Fruit fly (Drosophila melanogaster) whole organism, larva: Measurements from ENCODE around the gene CG43924.
A peak's percentile ranks its signal among the peaks of the same experiment; 100 is the strongest.
"Not testable (repeated sequence)": the region's sequence is repeated elsewhere in the genome, so short reads cannot be mapped to it uniquely, and the experiment has no call there.

Experiments used
- noc ChIP-seq: fragments of 200-800 bp; sonication (Bioruptor generic); optimal IDR thresholded peaks from 3 replicates; lab custom pipeline; 2019; ENCODE audit warnings: missing biosample characterization, mild to moderate bottlenecking, missing genetic modification characterization, moderate library complexity

The CG43924 gene

dm6 chr2L:15710999-15711398 is at the start of gene CG43924:
Gene CG43924 (minus strand): TSS chr2L:15711099.
- not testable (repeated sequence) for TF ChIP-seq noc (tag; lab: Kevin White, UChicago)

dm6 chr2L:15760666-15761065 is 49.8 kb upstream of the CG43924 start:
- TF ChIP-seq noc (tag; lab: Kevin White, UChicago), result no peak

- no peak for TF ChIP-seq noc (tag; lab: Kevin White, UChicago)
These were observed 41.2 kb upstream of the CG43924 start, which contains the start of gene Mtr4 for dm6 chr2L:15752096-15752495. Gene Mtr4 (plus strand): TSS chr2L:15752263.

dm6 chr2L:15751259-15751555 is 40.3 kb upstream of the CG43924 start:
- no peak for TF ChIP-seq noc (tag; lab: Kevin White, UChicago)

- TF ChIP-seq noc (tag; lab: Kevin White, UChicago), result no peak
These were observed 39.8 kb upstream of the CG43924 start, which contains the start of gene ND-B17 for dm6 chr2L:15750523-15751258. Gene ND-B17 (minus strand): TSS chr2L:15751078.

dm6 chr2L:15749313-15749712 is 38.4 kb upstream of the CG43924 start:
- no peak for TF ChIP-seq noc (tag; lab: Kevin White, UChicago)

- TF ChIP-seq noc (tag; lab: Kevin White, UChicago), result no peak
These were observed 37.3 kb upstream of the CG43924 start for dm6 chr2L:15748261-15748553.

- TF ChIP-seq noc (tag; lab: Kevin White, UChicago), result no peak
These were observed 36.7 kb upstream of the CG43924 start, which contains the start of gene CycE for dm6 chr2L:15747394-15748260. Gene CycE (minus strand): TSS chr2L:15748150.

dm6 chr2L:15746600-15747393 is 35.9 kb upstream of the CG43924 start:
- TF ChIP-seq noc (tag; lab: Kevin White, UChicago), result peak; percentile 93

- no peak for TF ChIP-seq noc (tag; lab: Kevin White, UChicago)
These were observed 35.1 kb upstream of the CG43924 start for dm6 chr2L:15745989-15746388.

- no peak for TF ChIP-seq noc (tag; lab: Kevin White, UChicago)
These were observed 34.3 kb upstream of the CG43924 start for dm6 chr2L:15745036-15745854.

- no peak for TF ChIP-seq noc (tag; lab: Kevin White, UChicago)
These were observed 32.7 kb upstream of the CG43924 start for dm6 chr2L:15743578-15743977.

- no peak for TF ChIP-seq noc (tag; lab: Kevin White, UChicago)
These were observed 32.1 kb upstream of the CG43924 start for dm6 chr2L:15742976-15743375.

- TF ChIP-seq noc (tag; lab: Kevin White, UChicago), result no peak
These were observed 30.5 kb upstream of the CG43924 start for dm6 chr2L:15741418-15741817.

dm6 chr2L:15740918-15741317 is 30.0 kb upstream of the CG43924 start:
- TF ChIP-seq noc (tag; lab: Kevin White, UChicago), result no peak
